Worm (Caenorhabditis elegans) whole organism, L1 larva: ENCODE measurements around the gene pgl-3.

Source experiments
- F16B12.6 ChIP-seq: fragments of 150-350 bp; optimal IDR thresholded peaks from 2 replicates; lab custom pipeline; 2014; ENCODE audit warnings: missing biosample characterization, missing genetic modification characterization
- ama-1 ChIP-seq: fragments of 150-350 bp; optimal IDR thresholded peaks from 2 replicates; lab custom pipeline; 2014
- lin-39 ChIP-seq: fragments of 150-350 bp; optimal IDR thresholded peaks from 2 replicates; lab custom pipeline; 2014; ENCODE audit warnings: missing biosample characterization, missing genetic modification reagents, missing genetic modification characterization
- lsy-2 ChIP-seq, 2 experiments: fragments of 150-350 bp; optimal IDR thresholded peaks; 2 replicates each; lab custom pipeline; 2014; ENCODE audit warnings: missing biosample characterization in 2 of 2, missing genetic modification characterization in 2 of 2
- nhr-28 ChIP-seq: fragments of 150-350 bp; optimal IDR thresholded peaks from 2 replicates; lab custom pipeline; 2014; ENCODE audit warnings: missing biosample characterization, missing genetic modification characterization
- skn-1 ChIP-seq: fragments of 150-350 bp; optimal IDR thresholded peaks from 2 replicates; lab custom pipeline; 2014; ENCODE audit warnings: missing biosample characterization, missing genetic modification characterization

DNA sequence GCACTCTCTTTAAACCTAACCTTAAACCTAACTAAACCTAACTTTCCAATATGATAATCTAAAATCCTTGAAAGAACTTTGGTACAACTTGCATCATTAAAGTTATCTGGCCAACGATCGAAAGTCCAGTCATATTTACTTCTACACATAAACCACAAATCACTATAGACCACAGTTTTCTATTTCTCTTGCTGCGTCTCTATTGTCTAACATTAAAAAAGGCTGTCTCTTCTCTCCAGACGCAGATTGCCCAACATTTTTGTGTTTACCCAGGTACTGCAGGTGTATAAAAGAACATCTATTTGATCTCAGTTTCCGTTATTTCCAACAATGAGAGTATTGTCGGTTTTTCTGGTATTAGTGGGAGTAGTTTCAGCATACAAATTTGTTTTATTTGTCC is 13.6 kb upstream of the pgl-3 start, which contains the start of gene ugt-61:
- TF ChIP-seq lin-39 (no peak), nhr-28 (tag; lab: Kevin White, UChicago) (no peak), ama-1 (lab: Kevin White, UChicago) (no peak), skn-1 (tag; lab: Kevin White, UChicago) (no peak), F16B12.6 (tag; lab: Kevin White, UChicago) (no peak), lsy-2 (tag; optimal IDR thresholded peaks at IDR 0.05; lab: Kevin White, UChicago) (no peak)
